Worm (Caenorhabditis elegans) whole organism, L2 larva: ENCODE data around the gene srbc-38.

ENCODE experiments used
- C34F6.9 ChIP-seq: fragments of 150-350 bp; optimal IDR thresholded peaks from 2 replicates; lab custom pipeline; 2014; ENCODE audit warnings: missing biosample characterization, missing genetic modification characterization
- F13H6.1 ChIP-seq: sonication (generic microtip); optimal IDR thresholded peaks from 2 replicates; lab custom pipeline; 2016; ENCODE audit warnings: missing genetic modification characterization, missing compliant biosample characterization
- R02D3.7 ChIP-seq: fragments of 150-350 bp; optimal IDR thresholded peaks from 2 replicates; lab custom pipeline; 2014; ENCODE audit warnings: missing biosample characterization, missing genetic modification characterization
- ZK546.5 ChIP-seq: sonication (generic microtip); optimal IDR thresholded peaks from 2 replicates; lab custom pipeline; 2017; ENCODE audit warnings: missing biosample characterization, missing genetic modification characterization
- alr-1 ChIP-seq: fragments of 150-350 bp; optimal IDR thresholded peaks from 2 replicates; lab custom pipeline; 2014; ENCODE audit warnings: missing biosample characterization, missing genetic modification characterization
- ceh-16 ChIP-seq: fragments of 150-350 bp; optimal IDR thresholded peaks from 2 replicates; lab custom pipeline; 2014; ENCODE audit warnings: missing biosample characterization, missing genetic modification characterization
- dmd-4 ChIP-seq: sonication (generic microtip); optimal IDR thresholded peaks from 2 replicates; lab custom pipeline; 2017; ENCODE audit warnings: missing biosample characterization, missing genetic modification characterization
- egl-27 ChIP-seq: sonication (generic microtip); optimal IDR thresholded peaks from 3 replicates; lab custom pipeline; 2017; ENCODE audit warnings: missing biosample characterization, missing genetic modification reagents, missing genetic modification characterization
- elt-1 ChIP-seq: fragments of 150-350 bp; optimal IDR thresholded peaks from 2 replicates; lab custom pipeline; 2014; ENCODE audit warnings: missing biosample characterization, missing genetic modification characterization
- elt-3 ChIP-seq: sonication (generic microtip); optimal IDR thresholded peaks from 2 replicates; lab custom pipeline; 2017; ENCODE audit warnings: missing biosample characterization, missing genetic modification characterization
- fos-1 ChIP-seq: fragments of 150-350 bp; optimal IDR thresholded peaks from 2 replicates; lab custom pipeline; 2014; ENCODE audit warnings: missing biosample characterization, missing genetic modification characterization
- lsy-2 ChIP-seq, 2 experiments: fragments of 150-350 bp in 1 of 2; sonication (generic microtip) in 1 of 2; optimal IDR thresholded peaks; 2 replicates each; lab custom pipeline; 2014 to 2017; ENCODE audit warnings: missing biosample characterization in 2 of 2, missing genetic modification characterization in 2 of 2
- mab-5 ChIP-seq: fragments of 150-350 bp; optimal IDR thresholded peaks from 2 replicates; lab custom pipeline; 2014; ENCODE audit warnings: missing biosample characterization, missing genetic modification characterization
- mbf-1 ChIP-seq: sonication (generic microtip); optimal IDR thresholded peaks from 2 replicates; lab custom pipeline; 2017; ENCODE audit warnings: missing biosample characterization, missing genetic modification characterization
- mdl-1 ChIP-seq, 2 experiments: fragments of 150-350 bp in 1 of 2; sonication (generic microtip) in 1 of 2; optimal IDR thresholded peaks; 2 replicates each; lab custom pipeline; 2017; ENCODE audit warnings: missing biosample characterization in 2 of 2, missing genetic modification characterization in 2 of 2
- nhr-10 ChIP-seq: sonication (generic microtip); optimal IDR thresholded peaks from 2 replicates; lab custom pipeline; 2017; ENCODE audit warnings: missing biosample characterization, missing genetic modification characterization
- nhr-129 ChIP-seq: fragments of 150-350 bp; optimal IDR thresholded peaks from 2 replicates; lab custom pipeline; 2014; ENCODE audit warnings: missing biosample characterization, missing genetic modification characterization
- nhr-21 ChIP-seq: fragments of 150-350 bp; optimal IDR thresholded peaks from 2 replicates; lab custom pipeline; 2014; ENCODE audit warnings: missing biosample characterization, missing genetic modification characterization
- nhr-23 ChIP-seq: fragments of 150-350 bp; optimal IDR thresholded peaks from 2 replicates; lab custom pipeline; 2014; ENCODE audit warnings: missing biosample characterization, missing genetic modification reagents, missing genetic modification characterization
- nhr-237 ChIP-seq: fragments of 150-350 bp; optimal IDR thresholded peaks from 2 replicates; lab custom pipeline; 2014; ENCODE audit warnings: missing biosample characterization, missing genetic modification characterization
- nhr-25 ChIP-seq: fragments of 150-350 bp; sonication (generic microtip); optimal IDR thresholded peaks from 3 replicates; lab custom pipeline; 2014; ENCODE audit warnings: missing biosample characterization, missing genetic modification characterization
- nhr-77 ChIP-seq: fragments of 150-350 bp; optimal IDR thresholded peaks from 2 replicates; lab custom pipeline; 2014; ENCODE audit warnings: missing biosample characterization, missing genetic modification characterization
- sma-3 ChIP-seq: sonication (generic microtip); optimal IDR thresholded peaks from 2 replicates; lab custom pipeline; 2016; ENCODE audit warnings: missing genetic modification reagents, missing genetic modification characterization, missing compliant biosample characterization
- snpc-4 ChIP-seq: fragments of 150-350 bp; optimal IDR thresholded peaks from 2 replicates; lab custom pipeline; 2014; ENCODE audit warnings: missing biosample characterization, missing genetic modification characterization
- unc-39 ChIP-seq: fragments of 150-350 bp; optimal IDR thresholded peaks from 2 replicates; lab custom pipeline; 2014; ENCODE audit warnings: missing biosample characterization, missing genetic modification characterization
- unc-55 ChIP-seq: fragments of 150-350 bp; sonication (generic microtip); optimal IDR thresholded peaks from 3 replicates; lab custom pipeline; 2014; ENCODE audit warnings: missing biosample characterization, missing genetic modification reagents, missing genetic modification characterization
- ztf-1 ChIP-seq: fragments of 200-800 bp; sonication (Bioruptor generic); conservative IDR thresholded peaks from 2 replicates; pipeline ENCODE4 v1.3.6; 2022; ENCODE audit warnings: missing genetic modification characterization, missing compliant biosample characterization
- ztf-11 ChIP-seq: sonication (generic microtip); optimal IDR thresholded peaks from 2 replicates; lab custom pipeline; 2017; ENCODE audit warnings: missing biosample characterization, missing genetic modification characterization
- ztf-4 ChIP-seq: fragments of 150-350 bp; optimal IDR thresholded peaks from 2 replicates; lab custom pipeline; 2014; ENCODE audit warnings: missing biosample characterization, missing genetic modification characterization

Gene srbc-38

DNA sequence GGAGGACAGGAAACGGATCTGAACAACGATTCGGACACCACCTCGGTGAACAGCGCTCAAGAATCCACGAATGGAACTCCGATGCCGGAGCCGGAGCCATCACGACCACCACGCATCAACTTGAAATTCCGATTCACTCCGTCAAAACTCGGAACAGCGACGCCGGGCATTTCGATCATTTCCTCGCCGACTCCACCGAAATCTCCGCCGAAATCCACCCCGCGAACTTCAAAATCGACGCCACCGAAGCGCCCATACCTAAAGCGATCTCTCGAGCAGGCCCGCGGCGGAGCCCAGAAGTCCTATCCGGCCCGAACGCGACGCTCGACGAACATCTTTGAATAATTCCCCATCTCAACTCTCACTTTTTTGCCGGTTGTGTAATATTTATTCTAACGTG, 17.5 kb upstream of the srbc-38 start:
- TF ChIP-seq snpc-4 (tag; lab: Kevin White, UChicago) (no peak), nhr-25 (tag; lab: Kevin White, UChicago) (no peak), nhr-23 (tag; lab: Kevin White, UChicago) (no peak), alr-1 (tag; lab: Kevin White, UChicago) (no peak), ceh-16 (tag; lab: Kevin White, UChicago) (no peak), mab-5 (tag; lab: Kevin White, UChicago) (no peak), nhr-77 (tag; lab: Kevin White, UChicago) (no peak)
- TF ChIP-seq, all 48 proteins: peak for 0

DNA sequence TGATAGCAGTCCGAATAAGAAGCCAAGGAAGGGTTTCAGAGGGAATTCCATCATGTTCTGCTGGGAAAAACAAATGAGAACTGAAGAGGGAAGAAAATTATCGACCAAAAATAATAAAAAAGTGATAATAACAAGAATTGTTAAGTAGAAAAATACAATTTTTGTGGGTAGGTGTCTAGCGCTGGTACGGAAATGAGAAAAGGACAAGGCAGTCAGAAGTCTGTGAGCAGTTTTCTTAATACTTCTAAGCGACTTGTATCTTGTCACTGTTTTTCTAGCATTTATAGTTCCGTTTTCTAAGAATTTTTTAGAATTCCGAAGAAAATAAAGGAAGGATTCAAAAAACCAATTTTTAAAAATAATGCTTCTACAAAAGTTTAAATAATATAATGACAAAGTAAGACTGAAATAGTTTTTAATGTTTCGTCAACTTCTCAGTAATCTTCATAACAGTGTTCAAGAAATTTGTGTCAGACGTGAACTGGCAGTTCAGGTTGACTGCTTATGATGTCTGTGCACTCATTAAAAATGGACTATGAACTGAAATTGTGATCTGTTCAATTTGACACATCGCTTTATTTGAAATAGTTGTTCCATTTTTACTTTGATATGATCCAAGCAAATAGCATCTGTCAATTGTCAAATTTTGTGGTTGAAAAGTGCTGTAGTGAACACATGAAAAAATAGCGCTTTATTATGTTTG, 14.1 kb upstream of the srbc-38 start, which contains the start of gene srx-4:
Gene srx-4, minus strand, starts transcription at position 51 of the 703 bp plus-strand sequence.
- TF ChIP-seq ztf-1 = no peak
- no peak for TF ChIP-seq ztf-11 (tag; lab: Kevin White, UChicago)
- no peak for TF ChIP-seq ztf-4 (tag; lab: Kevin White, UChicago)
- no peak for TF ChIP-seq mdl-1 (tag; optimal IDR thresholded peaks at IDR 0.05; lab: Kevin White, UChicago)
- no peak for TF ChIP-seq nhr-77 (tag; lab: Kevin White, UChicago)
- no peak for TF ChIP-seq mab-5 (tag; lab: Kevin White, UChicago)
- TF ChIP-seq mbf-1 = no peak
- TF ChIP-seq dmd-4 (tag; lab: Kevin White, UChicago) = no peak
- no peak for TF ChIP-seq unc-39
- TF ChIP-seq lsy-2 (tag; optimal IDR thresholded peaks at IDR 0.05; lab: Kevin White, UChicago) = no peak
- TF ChIP-seq nhr-129 (tag; lab: Kevin White, UChicago) = no peak
- no peak for TF ChIP-seq unc-55 (GFP tag; lab: Kevin White, UChicago)
- no peak for TF ChIP-seq fos-1 (tag; lab: Kevin White, UChicago)

ce11 chrV:694625-695024, 12.4 kb upstream of the srbc-38 start, which contains the start of gene srj-53:
TSS of gene srj-53 (minus strand) at chrV:694725.
- TF ChIP-seq elt-3 (tag; lab: Kevin White, UChicago) (no peak), ceh-16 (tag; lab: Kevin White, UChicago) (no peak), sma-3 (GFP tag; lab: Kevin White, UChicago) (no peak), egl-27 (tag; lab: Kevin White, UChicago) (no peak), elt-1 (tag; lab: Kevin White, UChicago) (no peak), unc-55 (GFP tag; lab: Kevin White, UChicago) (no peak), fos-1 (tag; lab: Kevin White, UChicago) (no peak), snpc-4 (tag; lab: Kevin White, UChicago) (no peak), F13H6.1 (tag; lab: Kevin White, UChicago) (no peak), unc-39 (no peak), lsy-2 (tag; optimal IDR thresholded peaks at IDR 0.05; lab: Kevin White, UChicago) (no peak)

- TF ChIP-seq mab-5 (tag; lab: Kevin White, UChicago) (no peak), R02D3.7 (no peak), ztf-4 (tag; lab: Kevin White, UChicago) (no peak)
Measured at ce11 chrV:695914-696313, 11.1 kb upstream of the srbc-38 start, which contains the start of gene srj-52. TSS of gene srj-52 (minus strand) at chrV:696014.

ce11 chrV:699051-699450, 8.0 kb upstream of the srbc-38 start:
- TF ChIP-seq nhr-10 (tag; lab: Kevin White, UChicago) = no peak

DNA sequence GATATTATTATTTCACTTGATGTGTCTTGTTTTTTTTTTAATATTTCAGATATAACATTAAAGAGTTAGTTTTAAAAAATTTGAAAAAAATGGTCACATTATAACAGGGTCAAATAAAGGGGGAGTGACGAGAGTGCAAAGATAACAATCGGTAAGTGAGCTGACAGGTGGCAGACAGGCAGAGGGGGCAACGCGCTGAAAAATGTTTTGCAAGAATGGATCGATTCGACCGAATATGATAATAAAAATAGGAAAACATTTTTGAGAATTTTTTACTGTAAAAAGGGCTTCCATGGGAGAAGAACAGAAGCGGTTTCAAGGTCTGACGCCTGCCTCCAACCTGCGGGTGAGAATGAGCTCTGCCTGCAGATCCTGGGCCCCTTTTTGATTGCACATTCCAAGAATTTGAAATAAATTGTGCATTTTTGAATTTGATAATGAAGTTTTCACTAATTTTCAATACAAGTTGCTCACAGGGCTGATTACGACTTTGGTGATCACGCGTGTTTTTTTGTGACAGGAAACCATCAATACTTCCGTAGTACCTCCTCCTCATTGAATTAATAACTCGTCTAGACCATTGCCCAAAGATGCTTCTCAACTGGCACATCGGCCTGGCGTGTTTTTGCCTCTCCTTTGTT, 7.4 kb upstream of the srbc-38 start, which contains the start of the genes ugt-29 and srx-5:
Gene ugt-29, minus strand, starts transcription at position 101 of the 641 bp plus-strand sequence.
Gene srx-5, plus strand, starts transcription at position 591 of the 641 bp plus-strand sequence.
- TF ChIP-seq ZK546.5 (tag; lab: Kevin White, UChicago) = no peak
- TF ChIP-seq nhr-237 (tag; lab: Kevin White, UChicago) = no peak
- no peak for TF ChIP-seq R02D3.7
- TF ChIP-seq nhr-23 (tag; lab: Kevin White, UChicago) = no peak
- no peak for TF ChIP-seq nhr-21 (tag; lab: Kevin White, UChicago)
- no peak for TF ChIP-seq C34F6.9 (tag; lab: Kevin White, UChicago)
- no peak for TF ChIP-seq dmd-4 (tag; lab: Kevin White, UChicago)
- TF ChIP-seq mdl-1 (tag; optimal IDR thresholded peaks at IDR 0.05; lab: Kevin White, UChicago) = no peak
- no peak for TF ChIP-seq alr-1 (tag; lab: Kevin White, UChicago)
- no peak for TF ChIP-seq nhr-77 (tag; lab: Kevin White, UChicago)
- no peak for TF ChIP-seq elt-1 (tag; lab: Kevin White, UChicago)
- no peak for TF ChIP-seq fos-1 (tag; lab: Kevin White, UChicago)
- TF ChIP-seq, all 48 proteins: peak for 0
